Worm (Caenorhabditis elegans): ENCODE results near the gene F10C5.3.

F10C5.3 gene

ce11 chrIII:483556-483955 lies at the start of gene F10C5.3:
Gene F10C5.3 (plus strand): TSS chrIII:483868.
- TF ChIP-seq ref-1 (GFP tag; conservative IDR thresholded peaks at IDR 0.05), result no peak
- TF ChIP-seq ztf-29 (GFP tag; IDR thresholded peaks at IDR 0.05), result no peak
- no peak for TF ChIP-seq ztf-23 (GFP tag; IDR thresholded peaks at IDR 0.05)
- no peak for TF ChIP-seq tab-1 (GFP tag; IDR thresholded peaks at IDR 0.05)
- TF ChIP-seq med-1 (GFP tag; optimal IDR thresholded peaks at IDR 0.05; ENCODE audit: insufficient read depth), result no peak

ce11 chrIII:434361-434941 lies 49.2 kb upstream of the F10C5.3 start, which contains the start of gene affl-2:
Gene affl-2 (plus strand): TSS chrIII:434891.
- TF ChIP-seq T22C8.4 (GFP tag; IDR thresholded peaks at IDR 0.05), result no peak
- TF ChIP-seq flt-1 (GFP tag; IDR thresholded peaks at IDR 0.05), result peak; percentile 55; the same call in 1 of the 2 replicates

DNA sequence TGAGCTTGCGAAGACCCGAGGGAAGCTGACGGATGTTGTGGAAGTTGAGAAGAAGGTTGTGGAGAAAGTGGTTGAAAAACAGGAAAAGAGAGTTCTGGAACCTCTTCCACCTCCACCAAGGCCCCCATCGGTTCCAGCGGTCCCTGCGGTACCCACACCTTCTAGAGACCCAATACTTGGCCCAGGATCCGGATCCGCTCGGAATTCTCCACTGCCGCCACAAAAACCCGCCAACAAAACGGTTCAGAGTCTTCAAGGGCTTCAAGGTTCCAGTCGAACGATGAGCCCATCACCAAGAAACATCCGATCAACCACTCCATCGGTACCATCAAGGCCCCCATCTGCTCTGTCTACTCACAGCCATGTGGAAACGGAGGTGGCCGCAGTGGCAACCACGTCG lies 46.6 kb upstream of the F10C5.3 start:
- TF ChIP-seq flt-1 (GFP tag; IDR thresholded peaks at IDR 0.05) (peak; percentile 26; the same call in 1 of the 2 replicates), ztf-29 (GFP tag; IDR thresholded peaks at IDR 0.05) (no peak)

ce11 chrIII:439926-440325 lies 43.7 kb upstream of the F10C5.3 start, which contains the start of gene affl-1:
Gene affl-1 (plus strand): TSS chrIII:440226.
- TF ChIP-seq tab-1 (GFP tag; IDR thresholded peaks at IDR 0.05) (no peak), flt-1 (GFP tag; IDR thresholded peaks at IDR 0.05) (no peak)

ce11 chrIII:444101-444500 lies 39.6 kb upstream of the F10C5.3 start, which contains the start of gene Y55B1BR.8:
Gene Y55B1BR.8 (plus strand): TSS chrIII:444401.
- TF ChIP-seq klf-2 (GFP tag; conservative IDR thresholded peaks at IDR 0.05) (no peak), tab-1 (GFP tag; IDR thresholded peaks at IDR 0.05) (no peak), T22C8.4 (GFP tag; IDR thresholded peaks at IDR 0.05) (no peak), ztf-29 (GFP tag; IDR thresholded peaks at IDR 0.05) (no peak), ref-1 (GFP tag; conservative IDR thresholded peaks at IDR 0.05) (no peak), ztf-23 (GFP tag; IDR thresholded peaks at IDR 0.05) (no peak), cog-1 (tag; optimal IDR thresholded peaks at IDR 0.05) (no peak)

ce11 chrIII:446860-447259 lies 36.8 kb upstream of the F10C5.3 start:
- TF ChIP-seq tab-1 (GFP tag; IDR thresholded peaks at IDR 0.05) (no peak), klf-2 (GFP tag; conservative IDR thresholded peaks at IDR 0.05) (no peak), ref-1 (GFP tag; conservative IDR thresholded peaks at IDR 0.05) (no peak), cog-1 (tag; optimal IDR thresholded peaks at IDR 0.05) (no peak), flt-1 (GFP tag; IDR thresholded peaks at IDR 0.05) (no peak), med-1 (GFP tag; optimal IDR thresholded peaks at IDR 0.05; ENCODE audit: insufficient read depth) (no peak), ztf-23 (GFP tag; IDR thresholded peaks at IDR 0.05) (no peak), ztf-29 (GFP tag; IDR thresholded peaks at IDR 0.05) (no peak), T22C8.4 (GFP tag; IDR thresholded peaks at IDR 0.05) (no peak)

DNA sequence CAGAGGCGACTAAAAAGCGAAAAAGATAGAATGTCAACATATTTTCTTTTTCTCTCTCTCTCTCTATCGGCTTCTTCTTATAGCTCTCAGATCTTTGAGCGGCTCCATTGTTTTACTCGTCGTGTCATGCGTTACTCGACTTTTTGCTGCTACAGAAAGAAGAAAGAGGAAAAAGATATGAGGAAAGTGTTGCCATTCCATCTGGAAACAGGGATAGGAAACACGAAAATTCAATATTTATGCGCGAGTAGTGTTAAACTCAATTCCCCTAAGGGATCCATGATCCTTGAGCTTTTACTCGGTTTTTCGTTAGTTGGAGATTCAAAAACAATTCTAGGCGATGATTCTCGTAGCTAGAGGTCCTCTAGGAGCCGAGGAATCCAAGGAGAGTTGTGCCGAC lies 27.9 kb upstream of the F10C5.3 start:
- TF ChIP-seq ztf-29 (GFP tag; IDR thresholded peaks at IDR 0.05) (no peak), flt-1 (GFP tag; IDR thresholded peaks at IDR 0.05) (no peak), ref-1 (GFP tag; conservative IDR thresholded peaks at IDR 0.05) (no peak), T22C8.4 (GFP tag; IDR thresholded peaks at IDR 0.05) (no peak), ztf-23 (GFP tag; IDR thresholded peaks at IDR 0.05) (no peak), klf-2 (GFP tag; conservative IDR thresholded peaks at IDR 0.05) (no peak), tab-1 (GFP tag; IDR thresholded peaks at IDR 0.05) (no peak), med-1 (GFP tag; optimal IDR thresholded peaks at IDR 0.05; ENCODE audit: insufficient read depth) (no peak), cog-1 (tag; optimal IDR thresholded peaks at IDR 0.05) (no peak)

ce11 chrIII:463711-464110 lies 20.0 kb upstream of the F10C5.3 start, which contains the start of gene Y55B1BR.6:
Gene Y55B1BR.6 (minus strand): TSS chrIII:463811.
- TF ChIP-seq med-1 (GFP tag; optimal IDR thresholded peaks at IDR 0.05; ENCODE audit: insufficient read depth) (no peak), tab-1 (GFP tag; IDR thresholded peaks at IDR 0.05) (no peak), ztf-23 (GFP tag; IDR thresholded peaks at IDR 0.05) (no peak), ztf-29 (GFP tag; IDR thresholded peaks at IDR 0.05) (no peak), flt-1 (GFP tag; IDR thresholded peaks at IDR 0.05) (no peak), klf-2 (GFP tag; conservative IDR thresholded peaks at IDR 0.05) (no peak), T22C8.4 (GFP tag; IDR thresholded peaks at IDR 0.05) (no peak), ref-1 (GFP tag; conservative IDR thresholded peaks at IDR 0.05) (no peak), cog-1 (tag; optimal IDR thresholded peaks at IDR 0.05) (no peak)

DNA sequence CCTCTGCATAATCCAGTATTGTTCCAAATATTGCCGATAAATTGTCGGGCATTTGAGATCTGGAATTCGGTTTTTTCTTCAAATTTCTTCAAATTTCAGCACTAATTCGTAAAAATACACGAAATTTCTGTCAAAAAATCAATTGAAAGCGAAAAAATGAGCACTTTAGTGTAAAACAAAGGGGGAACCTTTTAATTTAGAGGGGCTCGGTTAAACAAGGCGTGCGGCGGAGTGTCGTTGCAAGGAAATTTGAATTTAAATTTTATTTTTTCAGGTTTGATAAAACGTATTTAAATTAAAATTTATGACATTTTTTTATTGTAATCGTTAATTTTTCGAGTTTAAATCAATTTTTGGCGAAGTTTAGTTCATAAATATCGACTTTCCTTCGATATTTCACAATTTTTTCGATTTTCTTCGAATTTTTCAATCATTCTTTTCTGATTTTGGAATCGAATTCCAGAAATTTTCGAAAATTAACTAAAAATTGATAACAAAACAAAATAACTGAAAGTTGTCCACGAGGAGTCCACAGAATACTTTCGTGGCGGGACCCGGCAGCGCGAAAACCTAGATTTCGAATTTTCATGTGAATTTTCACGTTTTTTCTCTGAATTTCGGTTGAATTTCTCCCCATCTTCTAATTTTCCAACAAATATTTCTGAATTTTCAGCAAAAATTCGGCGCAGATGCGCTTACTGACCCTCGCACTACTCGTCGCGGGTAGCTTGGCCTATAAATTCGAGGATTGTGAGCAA lies 11.8 kb upstream of the F10C5.3 start, which contains the start of the genes magu-1 and nemp-1:
TSS of gene magu-1 (minus strand) at position 59 of the 758 bp plus-strand sequence.
TSS of gene nemp-1 (plus strand) at position 674 of the 758 bp plus-strand sequence.
- TF ChIP-seq cog-1 (tag; optimal IDR thresholded peaks at IDR 0.05) (no peak), flt-1 (GFP tag; IDR thresholded peaks at IDR 0.05) (no peak), med-1 (GFP tag; optimal IDR thresholded peaks at IDR 0.05; ENCODE audit: insufficient read depth) (no peak), klf-2 (GFP tag; conservative IDR thresholded peaks at IDR 0.05) (no peak)

ce11 chrIII:475154-475553 lies 8.5 kb upstream of the F10C5.3 start, which contains the start of gene mat-3:
Gene mat-3 (plus strand): TSS chrIII:475454.
- TF ChIP-seq tab-1 (GFP tag; IDR thresholded peaks at IDR 0.05), result no peak
- no peak for TF ChIP-seq cog-1 (tag; optimal IDR thresholded peaks at IDR 0.05)
- TF ChIP-seq med-1 (GFP tag; optimal IDR thresholded peaks at IDR 0.05; ENCODE audit: insufficient read depth), result no peak
- TF ChIP-seq ztf-23 (GFP tag; IDR thresholded peaks at IDR 0.05), result no peak
- no peak for TF ChIP-seq klf-2 (GFP tag; conservative IDR thresholded peaks at IDR 0.05)
- TF ChIP-seq flt-1 (GFP tag; IDR thresholded peaks at IDR 0.05), result no peak
- no peak for TF ChIP-seq ztf-29 (GFP tag; IDR thresholded peaks at IDR 0.05)
- TF ChIP-seq ref-1 (GFP tag; conservative IDR thresholded peaks at IDR 0.05), result no peak
- TF ChIP-seq T22C8.4 (GFP tag; IDR thresholded peaks at IDR 0.05), result no peak

Data from whole organism, midembryonic.